Worm (Caenorhabditis elegans) whole organism, midembryonic: Measurements from ENCODE around the gene cls-1.

ENCODE experiments used
- T22C8.4 ChIP-seq: fragments of 200-800 bp; sonication (Bioruptor generic); IDR thresholded peaks from 2 replicates; pipeline ENCODE4 v1.3.6; 2022; ENCODE audit warnings: missing genetic modification characterization, missing compliant biosample characterization
- cog-1 ChIP-seq: sonication (generic microtip); optimal IDR thresholded peaks from 2 replicates; lab custom pipeline; 2016; ENCODE audit warnings: missing genetic modification characterization, missing compliant biosample characterization
- flt-1 ChIP-seq: fragments of 200-800 bp; sonication (Bioruptor generic); IDR thresholded peaks from 2 replicates; pipeline ENCODE4 v1.3.6; 2022; ENCODE audit warnings: missing genetic modification characterization, missing compliant biosample characterization
- klf-2 ChIP-seq: fragments of 200-800 bp; sonication (Bioruptor generic); conservative IDR thresholded peaks from 2 replicates; pipeline ENCODE4 v1.3.6; 2022; ENCODE audit warnings: missing genetic modification reagents, missing genetic modification characterization, missing compliant biosample characterization
- ref-1 ChIP-seq: fragments of 200-800 bp; sonication (Bioruptor generic); conservative IDR thresholded peaks from 2 replicates; pipeline ENCODE4 v1.3.6; 2022; ENCODE audit warnings: missing genetic modification reagents, missing genetic modification characterization, missing compliant biosample characterization
- ztf-23 ChIP-seq: fragments of 200-800 bp; sonication (Bioruptor generic); IDR thresholded peaks from 2 replicates; pipeline ENCODE4 v1.3.6; 2022; ENCODE audit warnings: missing genetic modification reagents, missing genetic modification characterization, missing compliant biosample characterization
- ztf-29 ChIP-seq: fragments of 200-800 bp; sonication (Bioruptor generic); IDR thresholded peaks from 2 replicates; pipeline ENCODE4 v1.3.6; 2022; ENCODE audit warnings: missing genetic modification reagents, missing genetic modification characterization, missing compliant biosample characterization

DNA sequence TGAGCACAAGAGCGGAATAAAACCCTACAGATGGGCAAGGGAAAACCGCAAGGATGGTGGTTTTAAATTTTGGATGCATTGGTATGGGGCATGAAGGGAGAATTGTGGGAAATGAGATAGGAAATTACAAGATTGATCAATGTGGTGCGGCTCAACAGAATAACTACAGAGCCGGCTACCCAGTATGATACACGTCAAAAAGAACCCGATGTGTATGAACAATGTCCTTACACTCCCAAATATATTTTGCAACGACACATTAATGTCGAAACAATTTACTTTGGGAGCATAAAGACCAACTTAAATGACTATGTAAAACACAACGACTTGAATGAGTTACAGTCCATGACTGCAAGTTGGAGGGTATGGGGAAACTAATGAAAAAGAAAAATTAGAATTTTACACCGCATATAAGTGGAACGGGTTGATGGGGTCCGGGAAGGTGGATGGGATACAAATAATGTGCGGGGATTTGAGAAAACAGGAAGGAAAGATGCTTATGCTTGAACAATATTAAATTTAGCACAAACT, 12.3 kb upstream of the cls-1 start:
- TF ChIP-seq ztf-29 (no peak), T22C8.4 (GFP tag; lab: Robert Waterston, UW) (no peak), cog-1 (tag; lab: Kevin White, UChicago) (no peak), flt-1 (GFP tag; lab: Robert Waterston, UW) (no peak), ztf-23 (GFP tag; lab: Robert Waterston, UW) (no peak), ref-1 (GFP tag; lab: Robert Waterston, UW) (no peak), klf-2 (no peak)
